Fruit fly (Drosophila melanogaster) whole organism, pupa: Measurements from ENCODE around the gene Atg12.

Experiments
- CG10348 ChIP-seq: fragments of 200-800 bp; sonication (Bioruptor generic); IDR thresholded peaks from 2 replicates; pipeline ENCODE4 v1.3.6; 2022; ENCODE audit warnings: missing biosample characterization, missing genetic modification characterization
- CG12605 ChIP-seq: fragments of 200-800 bp; sonication (Bioruptor generic); IDR thresholded peaks from 2 replicates; pipeline ENCODE4 v1.3.6; 2022; ENCODE audit warnings: missing biosample characterization, missing genetic modification characterization
- CG13204 ChIP-seq: fragments of 200-800 bp; sonication (Bioruptor generic); optimal IDR thresholded peaks from 2 replicates; lab custom pipeline; 2018; ENCODE audit warnings: missing biosample characterization, mild to moderate bottlenecking, missing genetic modification characterization, moderate library complexity
- CG14655 ChIP-seq: fragments of 200-800 bp; sonication (Bioruptor generic); optimal IDR thresholded peaks from 3 replicates; lab custom pipeline; 2017; ENCODE audit warnings: mild to moderate bottlenecking, missing biosample characterization, missing genetic modification reagents, missing genetic modification characterization
- CG15710 ChIP-seq: fragments of 200-800 bp; sonication (Bioruptor generic); optimal IDR thresholded peaks from 2 replicates; lab custom pipeline; 2018; ENCODE audit warnings: missing biosample characterization, mild to moderate bottlenecking, missing genetic modification characterization, moderate library complexity
- CG17806 ChIP-seq: fragments of 200-800 bp; sonication (Bioruptor generic); optimal IDR thresholded peaks from 2 replicates; lab custom pipeline; 2018; ENCODE audit warnings: missing biosample characterization, mild to moderate bottlenecking, missing genetic modification characterization, moderate library complexity
- CG32121 ChIP-seq: fragments of 200-800 bp; sonication (Bioruptor generic); IDR thresholded peaks from 2 replicates; pipeline ENCODE4 v1.3.6; 2022; ENCODE audit warnings: missing biosample characterization, missing genetic modification characterization
- CG34367 ChIP-seq: fragments of 200-800 bp; sonication (Bioruptor generic); optimal IDR thresholded peaks from 2 replicates; lab custom pipeline; 2018; ENCODE audit warnings: missing biosample characterization, mild to moderate bottlenecking, missing genetic modification characterization
- CG4496 ChIP-seq: fragments of 200-800 bp; sonication (Bioruptor generic); IDR thresholded peaks from 3 replicates; pipeline ENCODE4 v1.3.6; 2022; ENCODE audit warnings: missing biosample characterization, missing genetic modification characterization
- CG8159 ChIP-seq: fragments of 200-800 bp; sonication (Bioruptor generic); optimal IDR thresholded peaks from 3 replicates; lab custom pipeline; 2018; ENCODE audit warnings: missing biosample characterization, mild to moderate bottlenecking, missing genetic modification characterization, moderate library complexity
- CG8301 ChIP-seq: fragments of 200-800 bp; sonication (Bioruptor generic); optimal IDR thresholded peaks from 2 replicates; lab custom pipeline; 2018; ENCODE audit warnings: missing biosample characterization, mild to moderate bottlenecking, missing genetic modification characterization
- CG9948 ChIP-seq: fragments of 200-800 bp; sonication (Bioruptor generic); optimal IDR thresholded peaks from 2 replicates; lab custom pipeline; 2018; ENCODE audit warnings: missing biosample characterization, mild to moderate bottlenecking, missing genetic modification characterization, moderate library complexity
- D1 ChIP-seq: fragments of 200-800 bp; sonication (Bioruptor generic); optimal IDR thresholded peaks from 2 replicates; lab custom pipeline; 2018; ENCODE audit warnings: missing biosample characterization, mild to moderate bottlenecking, missing genetic modification characterization, moderate library complexity
- EcR ChIP-seq: fragments of 200-800 bp; sonication (Bioruptor generic); optimal IDR thresholded peaks from 3 replicates; lab custom pipeline; 2019; ENCODE audit warnings: missing biosample characterization, missing genetic modification characterization, mild to moderate bottlenecking, moderate library complexity, missing genetic modification reagents
- Ets98B ChIP-seq: fragments of 200-800 bp; sonication (Bioruptor generic); IDR thresholded peaks from 2 replicates; pipeline ENCODE4 v1.3.6; 2022; ENCODE audit warnings: missing biosample characterization, missing genetic modification characterization
- Pif1A ChIP-seq: fragments of 200-800 bp; sonication (Bioruptor generic); optimal IDR thresholded peaks from 3 replicates; lab custom pipeline; 2016; ENCODE audit warnings: missing biosample characterization, missing genetic modification characterization
- Pif1B ChIP-seq: fragments of 200-800 bp; sonication (Bioruptor generic); optimal IDR thresholded peaks from 3 replicates; lab custom pipeline; 2016; ENCODE audit warnings: missing biosample characterization, missing genetic modification characterization
- Snoo ChIP-seq: fragments of 200-800 bp; sonication (Bioruptor generic); optimal IDR thresholded peaks from 3 replicates; lab custom pipeline; 2017; ENCODE audit warnings: missing biosample characterization, mild to moderate bottlenecking, missing genetic modification characterization, inconsistent platforms
- fd96Ca ChIP-seq: fragments of 200-800 bp; sonication (Bioruptor generic); IDR thresholded peaks from 3 replicates; pipeline ENCODE4 v1.3.6; 2022; ENCODE audit warnings: missing biosample characterization, missing genetic modification characterization
- gl ChIP-seq: fragments of 200-800 bp; sonication (Bioruptor generic); optimal IDR thresholded peaks from 2 replicates; lab custom pipeline; 2018; ENCODE audit warnings: missing biosample characterization, mild to moderate bottlenecking, missing genetic modification characterization
- rn ChIP-seq: fragments of 200-800 bp; sonication (Bioruptor generic); IDR thresholded peaks from 2 replicates; pipeline ENCODE4 v1.3.6; 2022; ENCODE audit warnings: missing biosample characterization, missing genetic modification characterization

Atg12 gene

DNA sequence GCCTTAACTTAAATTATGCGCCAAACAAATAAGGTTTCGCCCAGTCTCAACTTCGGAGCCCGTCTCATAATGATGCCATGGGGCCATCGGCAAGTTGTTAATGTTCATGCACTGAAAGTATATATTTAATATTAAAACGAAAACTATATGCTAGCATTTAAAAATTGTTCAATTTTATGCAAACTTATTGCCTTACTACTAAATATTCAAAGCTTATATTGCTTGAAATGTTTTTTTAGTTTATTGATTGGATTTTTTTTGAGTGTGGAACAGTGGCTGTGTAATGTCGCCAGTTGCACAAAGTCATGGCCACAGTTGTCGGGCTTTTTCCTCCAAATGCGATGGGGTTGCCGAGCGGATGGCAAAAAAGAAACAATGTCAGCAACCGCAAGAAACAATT is 22.6 kb upstream of the Atg12 start:
- TF ChIP-seq CG4496 (peak; percentile 82), CG8301 (tag; lab: Kevin White, UChicago) (peak; percentile 80), CG13204 (GFP tag; lab: Kevin White, UChicago) (no peak), CG32121 (GFP tag; lab: Robert Waterston, UW) (peak; percentile 74), CG14655 (GFP tag; lab: Kevin White, UChicago) (peak; percentile 83), CG34367 (peak; percentile 67), CG10348 (no peak), CG17806 (tag; lab: Kevin White, UChicago) (peak; percentile 90), CG8159 (tag; lab: Kevin White, UChicago) (peak; percentile 92), CG12605 (GFP tag; lab: Robert Waterston, UW) (peak; percentile 84), CG9948 (tag; lab: Kevin White, UChicago) (peak; percentile 79), EcR (peak; percentile 74), CG15710 (peak; percentile 83), Pif1A (GFP tag; lab: Kevin White, UChicago) (peak; percentile 88), rn (GFP tag; lab: Robert Waterston, UW) (peak; percentile 76), D1 (tag; lab: Kevin White, UChicago) (peak; percentile 70), Pif1B (peak; percentile 88), Ets98B (peak; percentile 85), gl (tag; lab: Kevin White, UChicago) (peak; percentile 63), fd96Ca (GFP tag; lab: Robert Waterston, UW) (peak; percentile 69; the same call in 2 of the 3 replicates), Snoo (tag; lab: Kevin White, UChicago) (peak; percentile 76)

DNA sequence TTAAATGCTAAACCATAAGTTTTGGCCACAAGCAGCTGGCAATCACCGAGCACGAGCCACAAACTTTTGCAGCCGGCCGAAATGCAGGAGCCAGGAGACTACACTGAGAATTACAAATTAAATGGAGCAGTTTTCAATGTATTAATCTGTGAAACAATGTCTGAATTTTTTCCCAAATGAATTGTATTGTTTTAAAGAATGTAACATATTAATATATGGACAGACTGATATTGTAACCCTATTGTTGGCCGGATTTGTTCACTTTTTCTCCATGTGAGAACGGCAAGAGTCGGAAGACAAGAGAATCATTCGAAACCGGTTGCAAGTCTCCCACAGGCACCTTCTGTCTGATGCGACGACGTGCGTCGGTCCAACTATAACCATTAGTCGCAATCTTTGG is 21.7 kb upstream of the Atg12 start:
- TF ChIP-seq CG34367 (peak; percentile 88), rn (GFP tag; lab: Robert Waterston, UW) (peak; percentile 5; the same call in 1 of the 2 replicates), CG14655 (GFP tag; lab: Kevin White, UChicago) (peak; percentile 93), CG17806 (tag; lab: Kevin White, UChicago) (peak; percentile 91), fd96Ca (GFP tag; lab: Robert Waterston, UW) (peak; percentile 82; the same call in 2 of the 3 replicates), CG8159 (tag; lab: Kevin White, UChicago) (peak; percentile 86), EcR (no peak), CG4496 (peak; percentile 83), Pif1A (GFP tag; lab: Kevin White, UChicago) (peak; percentile 89), CG10348 (no peak), gl (tag; lab: Kevin White, UChicago) (peak; percentile 83), CG13204 (GFP tag; lab: Kevin White, UChicago) (no peak), CG9948 (tag; lab: Kevin White, UChicago) (peak; percentile 87), CG12605 (GFP tag; lab: Robert Waterston, UW) (peak; percentile 74), Ets98B (peak; percentile 65), CG15710 (peak; percentile 87), CG8301 (tag; lab: Kevin White, UChicago) (peak; percentile 92), D1 (tag; lab: Kevin White, UChicago) (peak; percentile 62), CG32121 (GFP tag; lab: Robert Waterston, UW) (no peak), Pif1B (peak; percentile 91), Snoo (tag; lab: Kevin White, UChicago) (peak; percentile 87)

DNA sequence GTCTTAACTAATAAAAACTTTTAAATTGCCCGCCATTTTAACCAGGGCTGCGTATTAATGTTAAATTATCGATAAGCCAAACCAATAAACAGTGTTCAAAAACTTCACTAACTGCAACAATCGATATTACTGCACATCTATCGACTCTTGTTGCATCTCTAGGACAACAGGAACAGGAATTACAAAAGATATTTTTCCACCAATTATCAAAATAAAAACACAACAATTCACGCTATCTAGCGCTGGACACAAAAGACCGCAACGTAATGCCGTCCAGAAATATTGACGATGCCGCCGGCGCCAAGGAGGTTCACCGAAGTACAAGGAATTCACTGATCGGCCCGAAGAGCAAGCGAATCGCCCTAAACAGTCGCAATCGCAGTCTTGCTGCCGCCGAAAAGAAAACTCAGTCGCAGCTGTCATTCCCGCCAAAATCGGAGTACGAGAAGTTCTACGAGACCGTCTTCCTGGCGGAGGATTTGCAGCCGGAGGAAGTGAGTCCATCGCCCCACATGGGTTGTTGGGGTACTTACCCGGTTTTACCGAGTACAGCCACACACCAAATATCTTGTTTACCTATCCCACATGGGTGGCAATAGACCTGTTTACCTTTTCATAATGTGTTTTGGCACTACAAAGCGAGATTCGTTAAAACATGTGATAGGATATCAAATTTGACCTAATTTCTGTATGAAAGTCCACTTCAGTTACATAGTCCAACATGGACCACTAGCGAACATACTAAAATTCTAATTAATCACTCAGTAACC is 20.6 kb upstream of the Atg12 start, which contains the start of gene vers:
Gene vers, plus strand, starts transcription at position 136 of the 770 bp plus-strand sequence.
- TF ChIP-seq CG14655 (GFP tag; lab: Kevin White, UChicago) (no peak), CG9948 (tag; lab: Kevin White, UChicago) (no peak), fd96Ca (GFP tag; lab: Robert Waterston, UW) (no peak), CG13204 (GFP tag; lab: Kevin White, UChicago) (no peak), CG17806 (tag; lab: Kevin White, UChicago) (no peak), CG8159 (tag; lab: Kevin White, UChicago) (no peak), Snoo (tag; lab: Kevin White, UChicago) (no peak), Pif1A (GFP tag; lab: Kevin White, UChicago) (no peak), CG15710 (no peak), CG34367 (no peak), Ets98B (no peak), CG10348 (no peak), CG32121 (GFP tag; lab: Robert Waterston, UW) (no peak), D1 (tag; lab: Kevin White, UChicago) (no peak), rn (GFP tag; lab: Robert Waterston, UW) (no peak)
- TF ChIP-seq, all 21 proteins: peak for 0

DNA sequence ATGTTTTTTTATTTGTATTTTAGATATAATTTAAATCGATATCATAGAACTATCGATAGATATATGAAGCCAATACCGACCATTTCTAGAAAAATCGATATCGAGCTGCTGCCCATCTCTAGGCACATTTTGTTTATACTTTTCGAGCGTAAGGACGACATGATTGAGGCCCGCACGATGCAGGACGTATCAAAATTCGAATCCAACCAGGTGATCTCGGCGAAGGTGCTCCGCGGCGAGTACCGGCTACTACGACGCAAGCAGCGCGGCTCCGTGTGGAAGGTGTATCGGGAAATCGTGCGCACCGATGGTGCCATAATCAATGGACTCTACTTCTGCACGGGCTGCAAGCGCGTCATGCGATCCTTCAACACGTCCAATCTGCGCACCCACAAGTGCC is 18.6 kb upstream of the Atg12 start, which contains the start of gene ssp:
Gene ssp, plus strand, starts transcription at position 102 of the 400 bp plus-strand sequence.
- no peak for TF ChIP-seq CG32121 (GFP tag; lab: Robert Waterston, UW)
- TF ChIP-seq Pif1B: no peak
- no peak for TF ChIP-seq CG17806 (tag; lab: Kevin White, UChicago)
- TF ChIP-seq EcR: no peak
- no peak for TF ChIP-seq CG34367
- no peak for TF ChIP-seq Ets98B
- TF ChIP-seq, all 21 proteins: peak for 0

DNA sequence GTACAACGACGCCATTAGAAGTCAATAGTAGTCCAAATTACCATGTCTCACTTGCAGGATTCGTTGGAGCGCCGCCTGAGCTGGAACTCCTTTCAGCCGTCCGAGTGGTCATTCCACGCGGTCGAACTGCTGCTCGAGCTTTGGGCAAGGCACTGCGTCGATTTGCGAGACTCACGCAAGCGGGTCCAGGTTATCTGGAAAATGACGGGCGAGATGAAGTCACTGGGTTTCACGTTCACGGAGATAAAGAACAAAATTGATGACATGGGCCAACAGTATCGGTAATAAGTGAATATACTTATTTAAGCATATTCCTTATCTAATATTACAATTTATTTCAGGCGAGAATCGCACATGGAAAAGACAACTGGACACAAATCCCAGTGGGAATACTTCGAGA is 18.1 kb upstream of the Atg12 start:
- no peak for TF ChIP-seq CG34367
- no peak for TF ChIP-seq Pif1B
- TF ChIP-seq gl (tag; lab: Kevin White, UChicago): no peak
- no peak for TF ChIP-seq EcR
